Fruit fly (Drosophila melanogaster) Kc167 (cell line): ENCODE data around the gene CG5273.

ENCODE experiments used
- insv ChIP-seq: fragments of >200 bp; optimal IDR thresholded peaks from 3 replicates; lab custom pipeline; 2018; ENCODE audit warnings: missing external identifiers
- psq ChIP-seq: fragments of >200 bp; optimal IDR thresholded peaks from 2 replicates; lab custom pipeline; 2017; ENCODE audit warnings: missing external identifiers

dm6 chrX:796397-796989, 37.1 kb downstream of the CG5273 start:
- no peak for TF ChIP-seq psq (lab: Kevin White, UChicago)
- TF ChIP-seq insv (lab: Kevin White, UChicago): no peak
